Worm (Caenorhabditis elegans) whole organism, L4 larva: Measurements from ENCODE around the gene nfyc-1.

Experiments used
- D1046.2 ChIP-seq: fragments of 200-800 bp; sonication (Bioruptor generic); IDR thresholded peaks from 2 replicates; pipeline ENCODE4 v1.3.6; 2022; ENCODE audit warnings: missing genetic modification characterization, missing compliant biosample characterization
- F37D6.2 ChIP-seq: sonication (generic microtip); optimal IDR thresholded peaks from 2 replicates; lab custom pipeline; 2016; ENCODE audit warnings: mild to moderate bottlenecking, missing genetic modification characterization, missing compliant biosample characterization
- R02D3.7 ChIP-seq: fragments of 150-350 bp; sonication (generic microtip); optimal IDR thresholded peaks from 3 replicates; lab custom pipeline; 2014; ENCODE audit warnings: missing biosample characterization, missing genetic modification characterization
- T20F7.1 ChIP-seq: fragments of 200-800 bp; sonication (Bioruptor generic); optimal IDR thresholded peaks from 2 replicates; lab custom pipeline; 2018; ENCODE audit warnings: mild to moderate bottlenecking, missing genetic modification characterization, missing compliant biosample characterization
- Y5F2A.4 ChIP-seq: fragments of 200-800 bp; sonication (Bioruptor generic); optimal IDR thresholded peaks from 2 replicates; lab custom pipeline; 2018; ENCODE audit warnings: mild to moderate bottlenecking, missing genetic modification characterization, missing compliant biosample characterization
- Y75B8A.6 ChIP-seq: fragments of 200-800 bp; sonication (Bioruptor generic); IDR thresholded peaks from 2 replicates; pipeline ENCODE4 v1.3.6; 2022; ENCODE audit warnings: missing genetic modification reagents, missing genetic modification characterization, missing compliant biosample characterization
- ZK546.5 ChIP-seq, 2 experiments: sonication (generic microtip); optimal IDR thresholded peaks; 2 replicates each; lab custom pipeline; 2017; ENCODE audit warnings: missing biosample characterization in 2 of 2, missing genetic modification characterization in 2 of 2
- aha-1 ChIP-seq: fragments of 150-350 bp; peaks from one replicate; lab custom pipeline; 2014; ENCODE audit warnings: missing biosample characterization, missing genetic modification characterization
- arid-1 ChIP-seq: fragments of 200-800 bp; sonication (Bioruptor generic); conservative IDR thresholded peaks from 2 replicates; pipeline ENCODE4 v1.3.6; 2022; ENCODE audit warnings: missing genetic modification reagents, missing genetic modification characterization, missing compliant biosample characterization
- attf-4 ChIP-seq: sonication (generic microtip); optimal IDR thresholded peaks from 3 replicates; lab custom pipeline; 2017; ENCODE audit warnings: missing biosample characterization, missing genetic modification characterization
- ceh-20 ChIP-seq: fragments of 200-800 bp; sonication (Bioruptor generic); IDR thresholded peaks from 2 replicates; pipeline ENCODE4 v1.3.6; 2022; ENCODE audit warnings: missing genetic modification reagents, missing genetic modification characterization, missing compliant biosample characterization
- ceh-32 ChIP-seq: sonication (generic microtip); optimal IDR thresholded peaks from 2 replicates; lab custom pipeline; 2016; ENCODE audit warnings: mild to moderate bottlenecking, missing genetic modification characterization, missing compliant biosample characterization; ENCODE audit not compliant: poor library complexity
- ceh-44 ChIP-seq: fragments of 200-800 bp; sonication (Bioruptor generic); IDR thresholded peaks from 2 replicates; pipeline ENCODE4 v1.3.6; 2022; ENCODE audit warnings: missing genetic modification reagents, missing genetic modification characterization, missing compliant biosample characterization
- ceh-62 ChIP-seq: sonication (generic microtip); optimal IDR thresholded peaks from 2 replicates; lab custom pipeline; 2017; ENCODE audit warnings: missing biosample characterization, missing genetic modification characterization
- ces-1 ChIP-seq: fragments of 150-350 bp; sonication (generic microtip); optimal IDR thresholded peaks from 4 replicates; lab custom pipeline; 2014; ENCODE audit warnings: missing biosample characterization, missing genetic modification reagents, missing genetic modification characterization
- cey-2 ChIP-seq: sonication (generic microtip); optimal IDR thresholded peaks from 3 replicates; lab custom pipeline; 2017; ENCODE audit warnings: missing genetic modification characterization, mild to moderate bottlenecking, missing compliant biosample characterization, antibody characterized with exemption, borderline replicate concordance; ENCODE audit not compliant: insufficient read depth
- daf-12 ChIP-seq: fragments of 150-350 bp; optimal IDR thresholded peaks from 2 replicates; lab custom pipeline; 2014; ENCODE audit warnings: missing biosample characterization, missing genetic modification reagents, missing genetic modification characterization
- dmd-6 ChIP-seq: fragments of 200-800 bp; sonication (Bioruptor generic); IDR thresholded peaks from 2 replicates; pipeline ENCODE4 v1.3.6; 2022; ENCODE audit warnings: missing genetic modification reagents, missing genetic modification characterization, missing compliant biosample characterization
- dmd-8 ChIP-seq: fragments of 200-800 bp; sonication (Bioruptor generic); IDR thresholded peaks from 2 replicates; pipeline ENCODE4 v1.3.6; 2022; ENCODE audit warnings: missing genetic modification characterization, missing compliant biosample characterization
- dmd-9 ChIP-seq: fragments of 200-800 bp; sonication (Bioruptor generic); IDR thresholded peaks from 2 replicates; pipeline ENCODE4 v1.3.6; 2022; ENCODE audit warnings: missing genetic modification reagents, missing genetic modification characterization, missing compliant biosample characterization
- dpl-1 ChIP-seq: fragments of 150-350 bp; optimal IDR thresholded peaks from 2 replicates; lab custom pipeline; 2014; ENCODE audit warnings: missing biosample characterization, missing genetic modification reagents, missing genetic modification characterization
- duxl-1 ChIP-seq: sonication (generic microtip); optimal IDR thresholded peaks from 2 replicates; lab custom pipeline; 2016; ENCODE audit warnings: mild to moderate bottlenecking, missing genetic modification characterization, moderate library complexity, missing compliant biosample characterization; ENCODE audit not compliant: poor library complexity
- dve-1 ChIP-seq: sonication (generic microtip); optimal IDR thresholded peaks from 2 replicates; lab custom pipeline; 2017; ENCODE audit warnings: antibody characterized with exemption, mild to moderate bottlenecking, missing genetic modification characterization, missing compliant biosample characterization; ENCODE audit not compliant: insufficient read depth
- fkh-10 ChIP-seq: fragments of 150-350 bp; optimal IDR thresholded peaks from 2 replicates; lab custom pipeline; 2014; ENCODE audit warnings: missing biosample characterization, missing genetic modification reagents, missing genetic modification characterization
- hlh-30 ChIP-seq: sonication (generic microtip); optimal IDR thresholded peaks from 2 replicates; lab custom pipeline; 2017; ENCODE audit warnings: antibody characterized with exemption, mild to moderate bottlenecking, missing genetic modification characterization, missing compliant biosample characterization; ENCODE audit not compliant: insufficient read depth
- hmg-1.1 ChIP-seq: fragments of 200-800 bp; sonication (Bioruptor generic); IDR thresholded peaks from 2 replicates; pipeline ENCODE4 v1.3.6; 2022; ENCODE audit warnings: missing genetic modification reagents, missing genetic modification characterization, missing compliant biosample characterization
- lin-29 ChIP-seq: fragments of 200-800 bp; sonication (Bioruptor generic); IDR thresholded peaks from 2 replicates; pipeline ENCODE4 v1.3.6; 2022; ENCODE audit warnings: missing genetic modification reagents, missing genetic modification characterization, missing compliant biosample characterization
- lin-39 ChIP-seq: fragments of 150-350 bp; optimal IDR thresholded peaks from 2 replicates; lab custom pipeline; 2014; ENCODE audit warnings: missing biosample characterization, missing genetic modification reagents, missing genetic modification characterization
- lsy-2 ChIP-seq, 2 experiments: fragments of 150-350 bp in 1 of 2; sonication (generic microtip) in 1 of 2; optimal IDR thresholded peaks; 2 replicates each; lab custom pipeline; 2014 to 2017; ENCODE audit warnings: missing biosample characterization in 2 of 2, missing genetic modification characterization in 2 of 2
- madf-5 ChIP-seq, 2 experiments: fragments of 200-800 bp; sonication (Bioruptor generic); IDR thresholded peaks; 2 replicates each; pipeline ENCODE4 v1.3.6; 2022; ENCODE audit warnings: missing compliant biosample characterization in 2 of 2, missing genetic modification characterization in 2 of 2
- madf-9 ChIP-seq: fragments of 200-800 bp; sonication (Bioruptor generic); conservative IDR thresholded peaks from 2 replicates; pipeline ENCODE4 v1.3.6; 2022; ENCODE audit warnings: missing genetic modification reagents, missing genetic modification characterization, missing compliant biosample characterization
- mes-2 ChIP-seq: sonication (generic microtip); optimal IDR thresholded peaks from 2 replicates; lab custom pipeline; 2016; ENCODE audit warnings: missing genotype, mild to moderate bottlenecking, missing genetic modification characterization, missing compliant biosample characterization; ENCODE audit not compliant: poor library complexity, severe bottlenecking
- nhr-11 ChIP-seq: fragments of 150-350 bp; optimal IDR thresholded peaks from 2 replicates; lab custom pipeline; 2014; ENCODE audit warnings: missing biosample characterization, missing genetic modification characterization
- nhr-42 ChIP-seq: fragments of 200-800 bp; sonication (Bioruptor generic); IDR thresholded peaks from 2 replicates; pipeline ENCODE4 v1.3.6; 2022; ENCODE audit warnings: missing genetic modification characterization, missing compliant biosample characterization
- nhr-48 ChIP-seq: sonication (generic microtip); optimal IDR thresholded peaks from 2 replicates; lab custom pipeline; 2016; ENCODE audit warnings: mild to moderate bottlenecking, missing genetic modification characterization, missing compliant biosample characterization
- nhr-6 ChIP-seq: fragments of 150-350 bp; optimal IDR thresholded peaks from 2 replicates; lab custom pipeline; 2014; ENCODE audit warnings: missing biosample characterization, missing genetic modification characterization
- nhr-77 ChIP-seq: fragments of 150-350 bp; optimal IDR thresholded peaks from 2 replicates; lab custom pipeline; 2014; ENCODE audit warnings: missing biosample characterization, missing genetic modification characterization
- php-3 ChIP-seq: fragments of 200-800 bp; sonication (Bioruptor generic); IDR thresholded peaks from 2 replicates; pipeline ENCODE4 v1.3.6; 2022; ENCODE audit warnings: missing genetic modification reagents, missing genetic modification characterization, missing compliant biosample characterization
- pqm-1 ChIP-seq: sonication (generic microtip); optimal IDR thresholded peaks from 2 replicates; lab custom pipeline; 2017; ENCODE audit warnings: missing biosample characterization, missing genetic modification characterization
- saeg-2 ChIP-seq: fragments of 200-800 bp; sonication (Bioruptor generic); IDR thresholded peaks from 2 replicates; pipeline ENCODE4 v1.3.6; 2022; ENCODE audit warnings: missing genetic modification reagents, missing genetic modification characterization, missing compliant biosample characterization
- set-16 ChIP-seq: fragments of 200-800 bp; sonication (Bioruptor generic); IDR thresholded peaks from 2 replicates; pipeline ENCODE4 v1.3.6; 2022; ENCODE audit warnings: missing genetic modification reagents, missing genetic modification characterization, missing compliant biosample characterization
- skn-1 ChIP-seq: fragments of 150-350 bp; optimal IDR thresholded peaks from 2 replicates; lab custom pipeline; 2014; ENCODE audit warnings: missing biosample characterization, missing genetic modification characterization
- snpc-1.2 ChIP-seq: fragments of 200-800 bp; sonication (Bioruptor generic); IDR thresholded peaks from 2 replicates; pipeline ENCODE4 v1.3.6; 2022; ENCODE audit warnings: missing genetic modification reagents, missing genetic modification characterization, missing compliant biosample characterization
- snpc-4 ChIP-seq: fragments of 150-350 bp; optimal IDR thresholded peaks from 2 replicates; lab custom pipeline; 2014; ENCODE audit warnings: missing biosample characterization, missing genetic modification characterization
- tag-97 ChIP-seq: fragments of 200-800 bp; sonication (Bioruptor generic); IDR thresholded peaks from 2 replicates; pipeline ENCODE4 v1.3.6; 2022; ENCODE audit warnings: missing genetic modification characterization, missing compliant biosample characterization
- unc-130 ChIP-seq: sonication (generic microtip); optimal IDR thresholded peaks from 2 replicates; lab custom pipeline; 2016; ENCODE audit warnings: missing genetic modification reagents, missing genetic modification characterization, missing compliant biosample characterization
- unc-62 ChIP-seq, 3 experiments: fragments of 150-350 bp in 1 of 3; sonication (generic microtip); optimal IDR thresholded peaks in 2 of 3; peaks in 1 of 3; 1 replicate in 1 of 3; 2 replicates in 2 of 3; lab custom pipeline; 2014 to 2017; ENCODE audit warnings: missing biosample characterization in 3 of 3, missing genetic modification characterization in 3 of 3, missing genetic modification reagents in 3 of 3, missing genotype in 1 of 3
- ztf-11 ChIP-seq: fragments of 150-350 bp; optimal IDR thresholded peaks from 2 replicates; lab custom pipeline; 2014; ENCODE audit warnings: missing biosample characterization, missing genetic modification characterization
- ztf-7 ChIP-seq: fragments of 150-350 bp; optimal IDR thresholded peaks from 2 replicates; lab custom pipeline; 2014; ENCODE audit warnings: missing biosample characterization, missing genetic modification characterization

nfyc-1 gene

ce11 chrII:65484-65883, 21.8 kb downstream of the nfyc-1 start:
- peak; percentile 32; the same call in 1 of the 2 replicates for TF ChIP-seq dmd-6 (GFP tag; lab: Robert Waterston, UW)
- peak; percentile 31 for TF ChIP-seq pqm-1 (tag; lab: Kevin White, UChicago)
- peak; percentile 13 for TF ChIP-seq dve-1 (tag; lab: Kevin White, UChicago)
- no peak for TF ChIP-seq Y75B8A.6

- TF ChIP-seq ceh-62 (tag; lab: Kevin White, UChicago) (no peak), D1046.2 (GFP tag; lab: Robert Waterston, UW) (no peak), lsy-2 (tag; optimal IDR thresholded peaks at IDR 0.05; lab: Kevin White, UChicago) (no peak), skn-1 (tag; lab: Kevin White, UChicago) (no peak), dmd-6 (GFP tag; lab: Robert Waterston, UW) (no peak), aha-1 (peak; percentile 86), R02D3.7 (tag; lab: Kevin White, UChicago) (no peak), Y5F2A.4 (GFP tag; lab: Kevin White, UChicago) (no peak), lin-29 (GFP tag; lab: Robert Waterston, UW) (no peak), dve-1 (tag; lab: Kevin White, UChicago) (peak; percentile 43), nhr-11 (tag; lab: Kevin White, UChicago) (peak; percentile 2), php-3 (GFP tag; lab: Robert Waterston, UW) (no peak), ceh-32 (no peak), snpc-4 (tag; lab: Kevin White, UChicago) (no peak), nhr-6 (tag; lab: Kevin White, UChicago) (peak; percentile 17), ceh-44 (GFP tag; lab: Robert Waterston, UW) (no peak), lin-39 (tag; lab: Kevin White, UChicago) (no peak), tag-97 (no peak), hlh-30 (peak; percentile 86), nhr-42 (GFP tag; lab: Robert Waterston, UW) (no peak), ztf-7 (tag; lab: Kevin White, UChicago) (no peak), ces-1 (GFP tag; lab: Kevin White, UChicago) (no peak), dmd-8 (GFP tag; lab: Robert Waterston, UW) (no peak), nhr-77 (tag; lab: Kevin White, UChicago) (no peak), pqm-1 (tag; lab: Kevin White, UChicago) (no peak), saeg-2 (GFP tag; lab: Robert Waterston, UW) (no peak), nhr-48 (tag; lab: Kevin White, UChicago) (peak; percentile 44), T20F7.1 (GFP tag; lab: Kevin White, UChicago) (no peak), cey-2 (no peak), snpc-1.2 (GFP tag; lab: Robert Waterston, UW) (no peak), madf-9 (GFP tag; lab: Robert Waterston, UW) (peak; percentile 71), dpl-1 (GFP tag; lab: Kevin White, UChicago) (no peak), dmd-9 (no peak), daf-12 (tag; lab: Kevin White, UChicago) (no peak), set-16 (GFP tag; lab: Robert Waterston, UW) (no peak), ZK546.5 (tag; optimal IDR thresholded peaks at IDR 0.05; lab: Kevin White, UChicago) (no peak), mes-2 (tag; lab: Kevin White, UChicago) (no peak), unc-130 (no peak), madf-5 (GFP tag; IDR thresholded peaks at IDR 0.05; lab: Robert Waterston, UW) (no peak), ztf-11 (no peak), F37D6.2 (tag; lab: Kevin White, UChicago) (no peak), ceh-20 (no peak), fkh-10 (GFP tag; lab: Kevin White, UChicago) (no peak), attf-4 (tag; lab: Kevin White, UChicago) (no peak), arid-1 (GFP tag; lab: Robert Waterston, UW) (0 out of 2 replicates have a peak, but pooled peaks have one; percentile 21), duxl-1 (no peak), hmg-1.1 (GFP tag; lab: Robert Waterston, UW) (peak; percentile 29; the same call in 1 of the 2 replicates), unc-62 (GFP tag; optimal IDR thresholded peaks at IDR 0.05 in 1 of 2; lab: Kevin White, UChicago) (peak in 1 of 2 experiments; percentile 57), unc-62 (tag; optimal IDR thresholded peaks at IDR 0.05; lab: Kevin White, UChicago) (no peak)
Observed at ce11 chrII:66322-66721, 22.6 kb downstream of the nfyc-1 start.
